Fruit fly (Drosophila melanogaster): ENCODE measurements around the gene CG9915.

DNA sequence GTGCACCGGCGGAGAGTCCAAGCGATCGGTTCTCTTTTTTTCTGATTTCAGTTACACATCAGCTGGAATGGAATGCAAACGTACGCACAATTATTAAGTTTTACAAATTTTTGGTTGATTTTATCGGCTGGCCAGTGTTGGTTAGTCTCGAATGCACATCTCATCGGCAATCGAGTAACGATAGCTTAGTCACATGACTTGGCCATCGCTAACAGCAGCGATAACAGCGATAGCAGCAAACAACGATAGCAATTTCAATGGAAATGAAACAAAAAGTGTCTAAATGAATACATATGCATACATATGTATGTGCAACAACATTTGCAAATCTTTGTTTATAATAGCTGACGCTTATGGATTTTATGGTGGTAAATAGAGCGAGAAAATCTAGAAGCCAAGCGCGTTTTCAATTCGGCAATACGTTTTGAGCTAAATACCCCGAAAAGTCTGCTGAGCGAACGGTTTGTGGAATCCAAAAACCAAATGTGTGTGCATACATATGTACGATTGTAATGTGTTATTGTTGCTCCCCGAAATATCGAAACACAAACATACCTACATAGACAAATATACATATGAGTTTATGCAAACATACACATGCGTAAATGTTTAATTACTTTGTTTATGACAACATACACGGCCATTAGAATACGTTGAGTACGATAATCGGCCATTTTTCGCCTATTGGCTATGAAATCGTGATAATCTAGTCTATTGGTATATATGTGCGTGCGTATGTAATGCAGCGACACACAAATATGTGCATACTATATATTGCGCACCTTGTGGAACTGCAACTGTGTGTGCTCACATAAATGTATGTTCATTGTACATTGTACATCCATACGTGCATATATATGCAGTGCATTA, 16.3 kb downstream of the CG9915 start, which contains the start of gene CG3632:
- peak; percentile 27 for TF ChIP-seq dsf (GFP tag; optimal IDR thresholded peaks at IDR 0.05; ENCODE audit: borderline replicate concordance)
- TF ChIP-seq usp (GFP tag; optimal IDR thresholded peaks at IDR 0.05): no peak
- TF ChIP-seq Myc (optimal IDR thresholded peaks at IDR 0.05): peak; percentile 25
- no peak for TF ChIP-seq Mio (GFP tag; optimal IDR thresholded peaks at IDR 0.05)
- TF ChIP-seq ey (GFP tag; optimal IDR thresholded peaks at IDR 0.05): peak; percentile 29
- TF ChIP-seq tai (GFP tag; optimal IDR thresholded peaks at IDR 0.05): no peak
- peak; percentile 33 for TF ChIP-seq psq (GFP tag; optimal IDR thresholded peaks at IDR 0.05)
- TF ChIP-seq h (GFP tag; optimal IDR thresholded peaks at IDR 0.05): peak; percentile 66
